Worm (Caenorhabditis elegans) whole organism, mixed stage, embryonic: ENCODE measurements around the gene srz-62.
"Not testable (repeated sequence)": the region's sequence is repeated elsewhere in the genome, so short reads cannot be mapped to it uniquely, and the experiment has no call there.

Source experiments
- M03D4.4 ChIP-seq: sonication (generic microtip); optimal IDR thresholded peaks from 2 replicates; lab custom pipeline; 2017; ENCODE audit warnings: mild to moderate bottlenecking, missing genetic modification characterization, missing compliant biosample characterization
- bed-3 ChIP-seq: fragments of 200-800 bp; sonication (Bioruptor generic); optimal IDR thresholded peaks from 3 replicates; lab custom pipeline; 2018; ENCODE audit warnings: mild to moderate bottlenecking, missing genetic modification characterization, moderate library complexity, missing compliant biosample characterization
- blmp-1 ChIP-seq: fragments of 150-350 bp; optimal IDR thresholded peaks from 2 replicates; lab custom pipeline; 2014; ENCODE audit warnings: missing biosample characterization, missing genetic modification characterization
- ceh-39 ChIP-seq: fragments of 150-350 bp; optimal IDR thresholded peaks from 2 replicates; lab custom pipeline; 2014; ENCODE audit warnings: missing biosample characterization, missing genetic modification characterization
- ceh-43 ChIP-seq: fragments of 200-800 bp; sonication (Bioruptor generic); optimal IDR thresholded peaks from 2 replicates; lab custom pipeline; 2018; ENCODE audit warnings: mild to moderate bottlenecking, missing genetic modification characterization, moderate library complexity, missing compliant biosample characterization
- ceh-83 ChIP-seq: fragments of 200-800 bp; sonication (Bioruptor generic); optimal IDR thresholded peaks from 2 replicates; lab custom pipeline; 2018; ENCODE audit warnings: mild to moderate bottlenecking, missing genetic modification characterization, missing compliant biosample characterization
- ces-1 ChIP-seq: fragments of 150-350 bp; optimal IDR thresholded peaks from 2 replicates; lab custom pipeline; 2014; ENCODE audit warnings: missing biosample characterization, missing genetic modification reagents, missing genetic modification characterization
- cnd-1 ChIP-seq: fragments of 200-800 bp; sonication (Bioruptor generic); optimal IDR thresholded peaks from 2 replicates; lab custom pipeline; 2018; ENCODE audit warnings: mild to moderate bottlenecking, missing genetic modification characterization, missing compliant biosample characterization
- drap-1 ChIP-seq: fragments of 200-800 bp; sonication (Bioruptor generic); optimal IDR thresholded peaks from 3 replicates; lab custom pipeline; 2018; ENCODE audit warnings: mild to moderate bottlenecking, missing genetic modification characterization, missing compliant biosample characterization
- elt-1 ChIP-seq: sonication (generic microtip); optimal IDR thresholded peaks from 2 replicates; lab custom pipeline; 2017; ENCODE audit warnings: missing genetic modification characterization, mild to moderate bottlenecking, missing compliant biosample characterization, antibody characterized with exemption, moderate library complexity, borderline replicate concordance; ENCODE audit not compliant: insufficient read depth
- elt-3 ChIP-seq: fragments of 150-350 bp; optimal IDR thresholded peaks from 2 replicates; lab custom pipeline; 2014; ENCODE audit warnings: missing biosample characterization, missing genetic modification characterization
- ham-2 ChIP-seq: fragments of 200-800 bp; sonication (Bioruptor generic); optimal IDR thresholded peaks from 2 replicates; lab custom pipeline; 2018; ENCODE audit warnings: mild to moderate bottlenecking, missing genetic modification characterization, missing compliant biosample characterization
- lin-13 ChIP-seq: fragments of 150-350 bp; optimal IDR thresholded peaks from 2 replicates; lab custom pipeline; 2014; ENCODE audit warnings: missing biosample characterization, missing genetic modification characterization
- lin-32 ChIP-seq: fragments of 200-800 bp; sonication (Bioruptor generic); optimal IDR thresholded peaks from 2 replicates; lab custom pipeline; 2018; ENCODE audit warnings: mild to moderate bottlenecking, missing genetic modification characterization, missing compliant biosample characterization
- lsy-2 ChIP-seq: fragments of 150-350 bp; optimal IDR thresholded peaks from 2 replicates; lab custom pipeline; 2014; ENCODE audit warnings: missing biosample characterization, missing genetic modification characterization
- mep-1 ChIP-seq: fragments of 150-350 bp; optimal IDR thresholded peaks from 2 replicates; lab custom pipeline; 2017; ENCODE audit warnings: missing biosample characterization, missing genetic modification reagents, missing genetic modification characterization, inconsistent platforms
- nhr-12 ChIP-seq: fragments of 150-350 bp; optimal IDR thresholded peaks from 2 replicates; lab custom pipeline; 2014; ENCODE audit warnings: missing biosample characterization, missing genetic modification characterization
- nhr-2 ChIP-seq: fragments of 150-350 bp; optimal IDR thresholded peaks from 2 replicates; lab custom pipeline; 2014; ENCODE audit warnings: missing biosample characterization, missing genetic modification characterization
- nhr-237 ChIP-seq: fragments of 150-350 bp; optimal IDR thresholded peaks from 2 replicates; lab custom pipeline; 2014; ENCODE audit warnings: missing biosample characterization, missing genetic modification characterization
- nhr-28 ChIP-seq: fragments of 150-350 bp; optimal IDR thresholded peaks from 2 replicates; lab custom pipeline; 2014; ENCODE audit warnings: missing biosample characterization, missing genetic modification characterization
- nhr-76 ChIP-seq: sonication (generic microtip); optimal IDR thresholded peaks from 2 replicates; lab custom pipeline; 2017; ENCODE audit warnings: missing biosample characterization, missing genetic modification characterization
- pha-4 ChIP-seq: fragments of 150-350 bp; optimal IDR thresholded peaks from 2 replicates; lab custom pipeline; 2018; ENCODE audit warnings: missing biosample characterization, missing genetic modification reagents, missing genetic modification characterization
- sem-2 ChIP-seq: fragments of 200-800 bp; sonication (Bioruptor generic); optimal IDR thresholded peaks from 2 replicates; lab custom pipeline; 2018; ENCODE audit warnings: mild to moderate bottlenecking, missing genetic modification characterization, missing compliant biosample characterization
- snpc-4 ChIP-seq: fragments of 150-350 bp; optimal IDR thresholded peaks from 2 replicates; lab custom pipeline; 2014; ENCODE audit warnings: missing biosample characterization, missing genetic modification characterization
- sptf-1 ChIP-seq: sonication (generic microtip); optimal IDR thresholded peaks from 2 replicates; lab custom pipeline; 2017; ENCODE audit warnings: mild to moderate bottlenecking, missing genetic modification characterization, moderate library complexity, missing compliant biosample characterization
- tbx-8 ChIP-seq: fragments of 200-800 bp; sonication (Bioruptor generic); optimal IDR thresholded peaks from 2 replicates; lab custom pipeline; 2018; ENCODE audit warnings: mild to moderate bottlenecking, missing genetic modification characterization, moderate library complexity, missing compliant biosample characterization
- unc-120 ChIP-seq: sonication (generic microtip); optimal IDR thresholded peaks from 2 replicates; lab custom pipeline; 2017; ENCODE audit warnings: missing genetic modification characterization, missing compliant biosample characterization; ENCODE audit not compliant: poor library complexity, severe bottlenecking
- unc-39 ChIP-seq: fragments of 150-350 bp; optimal IDR thresholded peaks from 2 replicates; lab custom pipeline; 2014; ENCODE audit warnings: missing biosample characterization, missing genetic modification characterization
- zip-8 ChIP-seq: fragments of 150-350 bp; optimal IDR thresholded peaks from 2 replicates; lab custom pipeline; 2014; ENCODE audit warnings: missing biosample characterization, missing genetic modification characterization
- ztf-11 ChIP-seq: fragments of 150-350 bp; optimal IDR thresholded peaks from 2 replicates; lab custom pipeline; 2014; ENCODE audit warnings: missing biosample characterization, missing genetic modification characterization

The srz-62 gene

DNA sequence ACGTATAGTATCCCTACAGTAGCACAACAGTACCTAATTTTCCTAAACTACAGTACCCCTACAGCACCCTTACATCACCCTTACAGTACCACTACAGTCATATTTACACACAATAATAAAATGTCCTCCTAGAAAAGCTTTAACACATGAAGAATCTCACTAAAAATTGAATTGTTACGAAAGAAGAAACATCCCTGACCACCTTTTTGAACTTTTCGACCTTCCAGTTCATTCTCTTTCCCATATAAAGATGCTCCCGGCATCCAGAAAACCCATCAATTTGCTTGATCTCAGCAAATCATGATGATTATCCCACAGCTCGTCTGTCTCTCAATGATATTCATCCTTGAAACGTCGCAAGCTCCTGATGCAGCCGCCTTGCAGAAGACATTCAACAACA, 4.3 kb downstream of the srz-62 start, which contains the start of gene F56D6.21:
F56D6.21 (plus strand) TSS at position 301 of the 400 bp plus-strand sequence.
- TF ChIP-seq lsy-2 (tag; lab: Kevin White, UChicago) (no peak), pha-4 (tag; lab: Kevin White, UChicago) (no peak), nhr-237 (tag; lab: Kevin White, UChicago) (no peak), lin-32 (GFP tag; lab: Kevin White, UChicago) (no peak), mep-1 (tag; lab: Kevin White, UChicago) (no peak), unc-39 (tag; lab: Kevin White, UChicago) (no peak), elt-3 (tag; lab: Kevin White, UChicago) (no peak), snpc-4 (tag; lab: Kevin White, UChicago) (no peak), lin-13 (no peak), drap-1 (GFP tag; lab: Kevin White, UChicago) (no peak), cnd-1 (no peak), elt-1 (tag; lab: Kevin White, UChicago) (no peak), nhr-28 (tag; lab: Kevin White, UChicago) (no peak), nhr-12 (tag; lab: Kevin White, UChicago) (no peak), tbx-8 (GFP tag; lab: Kevin White, UChicago) (no peak), nhr-2 (tag; lab: Kevin White, UChicago) (no peak), ceh-83 (GFP tag; lab: Kevin White, UChicago) (no peak)

DNA sequence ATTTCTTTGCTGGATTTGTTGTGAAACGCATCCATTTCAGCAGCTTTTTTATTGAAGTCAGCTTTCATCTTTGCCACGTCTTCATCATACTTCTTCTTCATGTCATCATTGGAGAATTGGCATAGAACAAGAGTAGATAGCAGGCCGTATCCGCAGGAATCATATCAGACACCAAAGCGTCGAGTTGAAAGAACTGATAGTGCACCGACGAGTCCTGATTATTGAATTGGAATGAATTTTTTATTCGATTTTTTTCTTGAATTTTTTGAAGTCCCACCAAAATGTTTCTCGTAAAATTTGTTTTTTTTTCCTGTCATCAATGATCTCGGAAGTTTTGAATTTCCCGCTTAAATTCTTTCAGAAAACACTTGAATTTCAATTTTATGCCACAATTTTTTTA, 6.1 kb downstream of the srz-62 start, which contains the start of gene F56D6.11:
F56D6.11 (minus strand) TSS at position 101 of the 400 bp plus-strand sequence.
- no peak for TF ChIP-seq ceh-43 (GFP tag; lab: Kevin White, UChicago)
- no peak for TF ChIP-seq nhr-2 (tag; lab: Kevin White, UChicago)
- TF ChIP-seq lin-32 (GFP tag; lab: Kevin White, UChicago): no peak
- no peak for TF ChIP-seq cnd-1
- no peak for TF ChIP-seq pha-4 (tag; lab: Kevin White, UChicago)
- no peak for TF ChIP-seq nhr-237 (tag; lab: Kevin White, UChicago)
- TF ChIP-seq elt-3 (tag; lab: Kevin White, UChicago): no peak

DNA sequence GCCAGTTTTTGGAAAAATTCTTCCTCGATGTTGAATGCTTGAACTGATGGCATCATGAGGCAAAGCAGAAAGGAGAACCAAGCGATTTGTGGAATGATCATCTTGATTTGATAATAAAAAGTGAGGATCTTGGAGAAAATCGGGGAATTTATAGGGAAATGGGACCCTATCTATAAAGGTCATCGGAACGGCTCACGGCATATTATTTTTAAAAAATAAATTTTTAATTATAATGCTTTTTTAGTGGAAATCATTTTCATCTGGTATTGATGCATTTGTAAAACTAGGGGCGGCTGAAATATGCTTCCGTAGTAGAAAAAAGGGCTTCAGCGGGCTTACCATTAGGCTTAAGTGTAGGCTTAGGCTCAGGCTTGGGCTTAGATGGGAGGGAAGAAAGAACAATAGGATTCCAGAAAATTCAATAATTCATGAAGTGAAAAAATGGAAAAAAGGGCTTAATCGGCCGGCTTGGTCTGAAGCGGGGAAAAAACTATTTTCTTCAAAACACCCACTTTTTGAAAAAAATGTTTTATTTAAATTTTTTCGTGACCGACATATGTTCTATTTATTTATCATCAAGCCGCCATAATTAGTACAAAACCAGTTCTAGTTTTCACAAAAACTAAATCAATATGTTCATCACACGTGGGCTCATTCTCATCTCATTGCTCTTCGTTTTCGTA, 7.3 kb downstream of the srz-62 start, which contains the start of the genes F56D6.22 and F56D6.12:
F56D6.22 (minus strand) TSS at position 101 of the 683 bp plus-strand sequence.
F56D6.12 (plus strand) TSS at position 633 of the 683 bp plus-strand sequence.
- TF ChIP-seq lsy-2 (tag; lab: Kevin White, UChicago) (no peak), ham-2 (GFP tag; lab: Kevin White, UChicago) (no peak), ztf-11 (tag; lab: Kevin White, UChicago) (no peak), tbx-8 (GFP tag; lab: Kevin White, UChicago) (no peak), nhr-12 (tag; lab: Kevin White, UChicago) (no peak), M03D4.4 (no peak)
- TF ChIP-seq, all 35 proteins: peak for 0

DNA sequence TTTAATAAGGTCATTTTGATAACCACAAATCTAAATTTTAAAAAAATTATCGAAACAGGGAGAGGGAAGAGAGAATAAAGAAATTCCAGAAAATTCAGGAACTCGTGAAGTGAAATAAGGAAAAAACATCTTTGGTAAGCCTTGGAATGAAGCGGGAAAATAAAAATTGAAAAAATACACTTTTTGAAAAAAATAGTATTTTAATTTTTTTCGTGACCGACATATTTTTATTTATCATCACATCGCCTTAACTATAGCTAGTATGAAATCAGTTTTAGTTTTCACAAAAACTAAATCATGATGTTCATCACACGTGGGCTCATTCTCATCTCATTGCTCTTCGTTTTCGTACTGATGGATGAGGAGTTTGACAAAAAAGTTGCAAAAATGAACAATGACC, 8.8 kb downstream of the srz-62 start, which contains the start of gene F56D6.13:
F56D6.13 (plus strand) TSS at position 301 of the 400 bp plus-strand sequence.
- TF ChIP-seq zip-8 (no peak), unc-39 (tag; lab: Kevin White, UChicago) (no peak), drap-1 (GFP tag; lab: Kevin White, UChicago) (no peak), nhr-12 (tag; lab: Kevin White, UChicago) (no peak), snpc-4 (tag; lab: Kevin White, UChicago) (no peak)

DNA sequence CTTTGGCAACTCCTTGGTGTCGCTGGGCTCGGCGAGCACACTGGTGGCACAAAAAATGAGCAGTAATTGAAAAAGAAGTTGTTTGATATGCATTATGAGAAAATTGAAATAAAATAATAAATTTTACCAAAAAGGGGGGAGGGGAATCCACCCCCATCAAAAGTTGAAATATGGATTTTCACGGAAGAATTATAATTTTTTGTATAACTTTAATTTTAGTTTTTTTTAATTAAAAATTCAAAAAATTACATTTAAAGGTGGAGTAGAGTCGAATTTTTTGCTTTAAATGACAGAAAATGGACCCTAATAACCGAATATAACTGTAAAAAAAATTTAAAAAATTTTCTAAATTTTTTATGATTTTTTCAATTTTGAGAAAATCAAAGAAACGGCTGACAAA, 11.5 kb downstream of the srz-62 start, which contains the start of gene F56D6.18:
F56D6.18 (minus strand) TSS at position 101 of the 400 bp plus-strand sequence.
- TF ChIP-seq elt-3 (tag; lab: Kevin White, UChicago); ceh-83 (GFP tag; lab: Kevin White, UChicago); M03D4.4: not testable (repeated sequence)

DNA sequence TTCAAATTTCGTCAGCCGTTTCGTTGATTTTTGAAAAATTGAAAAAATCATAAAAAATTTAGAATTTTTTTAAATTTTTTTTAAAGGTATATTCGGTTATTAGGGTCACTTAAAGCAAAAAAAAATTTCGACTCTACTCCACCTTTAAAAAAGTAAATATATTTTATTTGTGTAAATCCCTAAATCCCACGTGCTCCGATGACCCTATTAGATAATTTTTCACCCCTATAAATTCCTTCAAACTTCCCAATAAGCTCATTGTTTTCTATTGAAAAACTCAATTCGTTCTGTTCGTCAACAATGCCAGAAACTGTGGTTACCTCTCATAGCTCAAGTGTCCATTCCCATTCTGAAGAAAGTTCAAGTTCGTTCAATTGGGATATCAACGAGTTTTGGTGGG, 12.3 kb downstream of the srz-62 start, which contains the start of gene F56D6.20:
F56D6.20 (plus strand) TSS at position 301 of the 400 bp plus-strand sequence.
- no peak for TF ChIP-seq blmp-1
- TF ChIP-seq lin-32 (GFP tag; lab: Kevin White, UChicago): no peak
- TF ChIP-seq sptf-1: no peak

DNA sequence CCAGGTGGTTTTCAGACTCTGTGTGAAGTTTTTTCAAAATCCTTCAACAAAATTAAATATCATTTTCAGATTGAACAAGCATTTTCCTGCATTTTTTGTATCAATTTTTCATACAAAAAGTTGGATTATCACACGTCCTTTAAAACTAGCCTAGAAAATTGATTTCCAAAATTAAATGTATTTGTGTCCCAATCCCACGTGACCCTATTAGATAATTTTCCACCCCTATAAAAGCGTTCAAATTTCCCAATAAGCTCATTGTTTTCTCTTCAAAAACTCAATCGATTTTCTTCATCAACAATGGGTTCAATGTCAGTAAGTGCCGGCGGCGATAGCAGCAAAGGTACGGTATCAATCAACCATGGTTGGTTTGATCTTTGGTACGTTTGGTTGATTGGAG, 14.2 kb downstream of the srz-62 start, which contains the start of gene F56D6.19:
F56D6.19 (plus strand) TSS at position 301 of the 400 bp plus-strand sequence.
- TF ChIP-seq nhr-76 (tag; lab: Kevin White, UChicago) (no peak), unc-39 (tag; lab: Kevin White, UChicago) (no peak), ceh-83 (GFP tag; lab: Kevin White, UChicago) (no peak), sptf-1 (no peak), sem-2 (no peak), cnd-1 (no peak), snpc-4 (tag; lab: Kevin White, UChicago) (no peak), drap-1 (GFP tag; lab: Kevin White, UChicago) (no peak), elt-3 (tag; lab: Kevin White, UChicago) (no peak), elt-1 (tag; lab: Kevin White, UChicago) (no peak), ceh-39 (no peak), bed-3 (no peak), ces-1 (no peak), nhr-28 (tag; lab: Kevin White, UChicago) (no peak), lin-13 (no peak), unc-120 (tag; lab: Kevin White, UChicago) (no peak)
